Worm (Caenorhabditis elegans) whole organism, mixed stage, embryonic: ENCODE data around the gene math-31.

Experiments
- bed-3 ChIP-seq: fragments of 200-800 bp; sonication (Bioruptor generic); optimal IDR thresholded peaks from 3 replicates; lab custom pipeline; 2018; ENCODE audit warnings: mild to moderate bottlenecking, missing genetic modification characterization, moderate library complexity, missing compliant biosample characterization
- elt-1 ChIP-seq: sonication (generic microtip); optimal IDR thresholded peaks from 2 replicates; lab custom pipeline; 2017; ENCODE audit warnings: missing genetic modification characterization, mild to moderate bottlenecking, missing compliant biosample characterization, antibody characterized with exemption, moderate library complexity, borderline replicate concordance; ENCODE audit not compliant: insufficient read depth
- ham-2 ChIP-seq: fragments of 200-800 bp; sonication (Bioruptor generic); optimal IDR thresholded peaks from 2 replicates; lab custom pipeline; 2018; ENCODE audit warnings: mild to moderate bottlenecking, missing genetic modification characterization, missing compliant biosample characterization
- lsy-2 ChIP-seq: fragments of 150-350 bp; optimal IDR thresholded peaks from 2 replicates; lab custom pipeline; 2014; ENCODE audit warnings: missing biosample characterization, missing genetic modification characterization
- mab-5 ChIP-seq: fragments of 150-350 bp; optimal IDR thresholded peaks from 2 replicates; lab custom pipeline; 2014; ENCODE audit warnings: missing biosample characterization, missing genetic modification characterization
- nhr-76 ChIP-seq: sonication (generic microtip); optimal IDR thresholded peaks from 2 replicates; lab custom pipeline; 2017; ENCODE audit warnings: missing biosample characterization, missing genetic modification characterization
- pha-4 ChIP-seq: fragments of 150-350 bp; optimal IDR thresholded peaks from 2 replicates; lab custom pipeline; 2018; ENCODE audit warnings: missing biosample characterization, missing genetic modification reagents, missing genetic modification characterization
- tbx-8 ChIP-seq: fragments of 200-800 bp; sonication (Bioruptor generic); optimal IDR thresholded peaks from 2 replicates; lab custom pipeline; 2018; ENCODE audit warnings: mild to moderate bottlenecking, missing genetic modification characterization, moderate library complexity, missing compliant biosample characterization
- unc-120 ChIP-seq: sonication (generic microtip); optimal IDR thresholded peaks from 2 replicates; lab custom pipeline; 2017; ENCODE audit warnings: missing genetic modification characterization, missing compliant biosample characterization; ENCODE audit not compliant: poor library complexity, severe bottlenecking

DNA sequence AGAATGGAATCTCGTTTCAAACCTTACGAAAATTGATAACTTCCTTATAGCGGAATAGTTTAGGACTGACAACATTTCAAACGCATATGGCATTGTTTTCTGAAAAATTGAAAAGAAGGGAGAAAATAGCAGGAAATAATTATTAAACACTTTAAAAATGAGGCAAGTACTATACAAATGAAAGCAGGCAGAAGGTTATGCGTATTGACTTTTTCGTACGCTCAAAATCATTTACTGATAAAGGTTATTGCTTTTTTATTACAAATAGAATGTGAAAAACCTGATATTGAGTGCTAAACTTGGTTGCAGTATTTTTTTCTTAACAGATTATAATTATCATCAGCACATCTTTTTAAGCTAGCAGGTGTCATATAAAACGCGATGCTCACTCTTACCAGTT is 27.0 kb upstream of the math-31 start, which contains the start of gene ZK250.13:
- TF ChIP-seq lsy-2, result no peak
- TF ChIP-seq unc-120 (tag; lab: Kevin White, UChicago), result no peak
- TF ChIP-seq ham-2 (GFP tag; lab: Kevin White, UChicago), result no peak
- no peak for TF ChIP-seq elt-1 (tag; lab: Kevin White, UChicago)
- TF ChIP-seq pha-4, result no peak
- TF ChIP-seq nhr-76 (tag; lab: Kevin White, UChicago), result no peak
- TF ChIP-seq mab-5, result no peak
- no peak for TF ChIP-seq bed-3
- TF ChIP-seq tbx-8 (GFP tag; lab: Kevin White, UChicago), result no peak
